Worm (Caenorhabditis elegans): ENCODE data around the gene C09H5.7.

Gene C09H5.7

ce11 chrV:8130149-8130661 is 45.2 kb upstream of the C09H5.7 start, which contains the start of gene snap-1:
TSS of gene snap-1 (plus strand) at chrV:8130611.
- peak; percentile 93 for TF ChIP-seq hlh-30 (tag; optimal IDR thresholded peaks at IDR 0.05; ENCODE audit: insufficient read depth)
- TF ChIP-seq mep-1 (tag; optimal IDR thresholded peaks at IDR 0.05), result peak; percentile 51
- no peak for TF ChIP-seq tag-97 (GFP tag; IDR thresholded peaks at IDR 0.05)
- TF ChIP-seq ceh-44 (GFP tag; IDR thresholded peaks at IDR 0.05), result peak; percentile 36; the same call in 1 of the 2 replicates
- TF ChIP-seq mxl-3 (GFP tag; optimal IDR thresholded peaks at IDR 0.05), result peak; percentile 74
- TF ChIP-seq F37D6.2 (tag; optimal IDR thresholded peaks at IDR 0.05), result peak; percentile 5
- peak; percentile 65 for TF ChIP-seq mes-2 (tag; optimal IDR thresholded peaks at IDR 0.05; ENCODE audit: poor library complexity, severe bottlenecking)
- TF ChIP-seq nhr-11 (tag; optimal IDR thresholded peaks at IDR 0.05), result peak; percentile 20
- peak; percentile 66 for TF ChIP-seq hlh-11 (tag; optimal IDR thresholded peaks at IDR 0.05)
- TF ChIP-seq ZK546.5 (tag; optimal IDR thresholded peaks at IDR 0.05), result no peak
- TF ChIP-seq T20F7.1 (GFP tag; optimal IDR thresholded peaks at IDR 0.05), result peak; percentile 42
- no peak for TF ChIP-seq ceh-32 (tag; optimal IDR thresholded peaks at IDR 0.05; ENCODE audit: poor library complexity)
- TF ChIP-seq aha-1 (tag), result peak; percentile 88
- TF ChIP-seq fkh-10 (GFP tag; optimal IDR thresholded peaks at IDR 0.05), result peak; percentile 49
- no peak for TF ChIP-seq vab-7 (GFP tag; IDR thresholded peaks at IDR 0.05)
- no peak for TF ChIP-seq daf-16 (GFP tag; optimal IDR thresholded peaks at IDR 0.05)
- peak; percentile 57 for TF ChIP-seq daf-16 (tag; optimal IDR thresholded peaks at IDR 0.05)
- TF ChIP-seq dve-1 (tag; optimal IDR thresholded peaks at IDR 0.05; ENCODE audit: insufficient read depth), result peak; percentile 26
- peak; percentile 55 for TF ChIP-seq rbr-2 (tag; optimal IDR thresholded peaks at IDR 0.05)
- peak in 1 of 2 experiments; percentile 38 for TF ChIP-seq mdl-1 (tag; optimal IDR thresholded peaks at IDR 0.05)
- TF ChIP-seq aly-2 (tag; optimal IDR thresholded peaks at IDR 0.05), result no peak
- no peak for TF ChIP-seq madf-5 (GFP tag; IDR thresholded peaks at IDR 0.05)
- TF ChIP-seq mxl-2 (GFP tag; conservative IDR thresholded peaks at IDR 0.05), result no peak
- TF ChIP-seq unc-130 (GFP tag; optimal IDR thresholded peaks at IDR 0.05), result no peak
- TF ChIP-seq dpl-1 (GFP tag; optimal IDR thresholded peaks at IDR 0.05), result peak; percentile 42
- TF ChIP-seq lsy-2 (tag; optimal IDR thresholded peaks at IDR 0.05), result peak in 1 of 2 experiments; percentile 75
- peak; percentile 57 for TF ChIP-seq hmg-1.1 (GFP tag; IDR thresholded peaks at IDR 0.05)
- peak; percentile 58; the same call in 1 of the 2 replicates for TF ChIP-seq ctbp-1 (GFP tag; IDR thresholded peaks at IDR 0.05)
- peak in 1 of 2 experiments; percentile 32 for TF ChIP-seq unc-62 (GFP tag; optimal IDR thresholded peaks at IDR 0.05 in 1 of 2)
- no peak for TF ChIP-seq unc-62 (tag; optimal IDR thresholded peaks at IDR 0.05)

- no peak for TF ChIP-seq spr-1 (tag; optimal IDR thresholded peaks at IDR 0.05)
- TF ChIP-seq mxl-3 (GFP tag; optimal IDR thresholded peaks at IDR 0.05), result no peak
- no peak for TF ChIP-seq mep-1 (tag; optimal IDR thresholded peaks at IDR 0.05)
Observed at ce11 chrV:8129719-8130118, 44.7 kb upstream of the C09H5.7 start.

- TF ChIP-seq ztf-7 (tag; optimal IDR thresholded peaks at IDR 0.05) (no peak), duxl-1 (tag; optimal IDR thresholded peaks at IDR 0.05; ENCODE audit: poor library complexity) (no peak), zfp-3 (GFP tag; conservative IDR thresholded peaks at IDR 0.05) (no peak), gei-8 (GFP tag; optimal IDR thresholded peaks at IDR 0.05) (no peak), ZK546.5 (tag; optimal IDR thresholded peaks at IDR 0.05) (no peak), daf-16 (GFP tag; optimal IDR thresholded peaks at IDR 0.05) (no peak), daf-16 (tag; optimal IDR thresholded peaks at IDR 0.05) (no peak), spr-1 (tag; optimal IDR thresholded peaks at IDR 0.05) (no peak), ceh-32 (tag; optimal IDR thresholded peaks at IDR 0.05; ENCODE audit: poor library complexity) (no peak), zfp-2 (tag; optimal IDR thresholded peaks at IDR 0.05) (no peak), ceh-62 (tag; optimal IDR thresholded peaks at IDR 0.05) (no peak), lin-13 (GFP tag; optimal IDR thresholded peaks at IDR 0.05) (no peak), Y5F2A.4 (GFP tag; optimal IDR thresholded peaks at IDR 0.05) (no peak)
Observed at ce11 chrV:8129252-8129651, 44.2 kb upstream of the C09H5.7 start, which contains the start of gene spr-1. TSS of gene spr-1 (minus strand) at chrV:8129352.
